Worm (Caenorhabditis elegans): ENCODE results near the gene clec-232.

The clec-232 gene

DNA sequence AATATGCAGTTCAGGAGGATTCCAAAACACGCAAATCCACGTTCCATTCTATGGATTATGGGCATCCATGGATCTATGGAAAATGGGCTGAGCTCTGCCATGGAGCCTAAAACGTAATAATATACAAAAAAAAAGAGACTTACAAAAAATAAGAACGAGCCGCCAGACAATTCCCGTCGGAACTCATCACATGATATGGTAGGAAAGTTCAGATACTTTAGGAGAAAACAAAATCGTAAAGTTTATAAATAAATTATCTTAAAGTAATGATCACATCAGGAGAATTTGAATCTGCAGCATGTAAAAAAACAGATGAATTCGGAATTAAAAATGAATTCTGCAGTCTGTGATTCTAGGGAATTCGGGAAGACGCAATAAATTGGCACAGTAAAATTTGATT, 39.7 kb downstream of the clec-232 start, which contains the start of gene str-232:
Gene str-232, minus strand, starts transcription at position 101 of the 400 bp plus-strand sequence.
- TF ChIP-seq sea-2 (GFP tag; IDR thresholded peaks at IDR 0.05) (no peak), F23B12.7 (tag; optimal IDR thresholded peaks at IDR 0.05; ENCODE audit: insufficient read depth) (no peak), dpl-1 (GFP tag; optimal IDR thresholded peaks at IDR 0.05) (no peak)

DNA sequence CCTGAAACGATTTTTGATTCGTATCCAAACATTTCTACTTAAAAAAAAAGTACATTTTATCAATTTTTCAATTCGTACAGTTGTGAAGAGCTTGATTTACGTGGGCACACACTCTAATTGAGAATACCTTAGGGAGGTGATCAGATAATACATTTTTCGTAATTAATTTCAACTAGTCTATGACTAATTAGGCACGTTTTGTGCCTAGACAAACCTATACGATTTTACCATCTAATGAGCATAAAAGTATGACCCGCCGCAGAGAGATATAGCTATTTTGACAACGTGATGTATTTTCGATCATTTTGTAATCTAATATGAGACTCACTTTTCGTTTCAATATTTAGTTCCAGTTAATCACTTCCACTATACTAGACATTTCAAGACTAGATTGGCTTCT, 41.0 kb downstream of the clec-232 start:
- no peak for TF ChIP-seq madf-10 (tag; optimal IDR thresholded peaks at IDR 0.05)
- no peak for TF ChIP-seq ztf-26 (tag; optimal IDR thresholded peaks at IDR 0.05)
- TF ChIP-seq lin-35 (GFP tag; optimal IDR thresholded peaks at IDR 0.05), result no peak

- no peak for TF ChIP-seq hmg-20 (GFP tag; IDR thresholded peaks at IDR 0.05)
- TF ChIP-seq unc-130 (GFP tag; optimal IDR thresholded peaks at IDR 0.05), result no peak
- no peak for TF ChIP-seq snpc-3.4 (tag; optimal IDR thresholded peaks at IDR 0.05)
- no peak for TF ChIP-seq hmg-1.2 (GFP tag; IDR thresholded peaks at IDR 0.05)
Observed at ce11 chrV:16017671-16018070, 41.7 kb downstream of the clec-232 start, which contains the start of gene srx-43. Gene srx-43 (plus strand): TSS chrV:16017971.

DNA sequence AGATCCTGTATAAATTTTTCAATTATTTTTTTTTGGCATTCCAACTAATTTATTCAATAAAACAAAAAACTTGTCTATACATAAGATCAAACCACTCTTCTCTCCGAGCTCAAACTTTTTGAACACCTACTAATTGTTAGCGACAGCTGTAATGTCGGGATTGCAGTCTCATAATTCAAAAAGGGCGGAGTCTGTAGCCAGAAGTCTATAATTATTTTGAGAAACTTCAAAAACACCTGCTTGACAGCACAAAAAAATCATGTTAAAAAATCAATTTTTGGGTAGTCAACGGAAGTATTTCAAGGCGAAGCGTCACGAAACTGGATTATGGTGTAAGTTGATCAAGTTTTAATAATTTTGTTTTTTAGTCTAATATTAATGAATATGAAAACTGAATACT, 44.1 kb downstream of the clec-232 start, which contains the start of gene srx-44:
Gene srx-44, plus strand, starts transcription at position 301 of the 400 bp plus-strand sequence.
- TF ChIP-seq sptf-2 (GFP tag; optimal IDR thresholded peaks at IDR 0.05) (no peak), rcor-1 (GFP tag; IDR thresholded peaks at IDR 0.05) (no peak), egl-44 (GFP tag; IDR thresholded peaks at IDR 0.05) (no peak), nfya-2 (GFP tag; IDR thresholded peaks at IDR 0.05) (no peak), F10E7.11 (tag; optimal IDR thresholded peaks at IDR 0.05) (no peak), nhr-80 (tag; optimal IDR thresholded peaks at IDR 0.05) (no peak), B0035.1 (tag; optimal IDR thresholded peaks at IDR 0.05) (no peak), pbrm-1 (GFP tag; IDR thresholded peaks at IDR 0.05) (no peak), him-1 (tag; optimal IDR thresholded peaks at IDR 0.05) (no peak), ztf-3 (GFP tag; optimal IDR thresholded peaks at IDR 0.05) (no peak), ztf-18 (tag; optimal IDR thresholded peaks at IDR 0.05) (no peak), lin-26 (GFP tag; IDR thresholded peaks at IDR 0.05) (no peak), F22D6.2 (tag; optimal IDR thresholded peaks at IDR 0.05) (no peak), F57C9.4 (tag; optimal IDR thresholded peaks at IDR 0.05) (no peak), egrh-3 (GFP tag; IDR thresholded peaks at IDR 0.05) (no peak), ztf-6 (GFP tag; IDR thresholded peaks at IDR 0.05) (no peak)

ce11 chrV:16022600-16022999, 46.7 kb downstream of the clec-232 start:
- TF ChIP-seq lin-54 (GFP tag; optimal IDR thresholded peaks at IDR 0.05) (peak; percentile 90), F22D6.2 (tag; optimal IDR thresholded peaks at IDR 0.05) (no peak), lsl-1 (GFP tag; optimal IDR thresholded peaks at IDR 0.05) (peak; percentile 16), ceh-27 (GFP tag; optimal IDR thresholded peaks at IDR 0.05) (peak; percentile 62), dpl-1 (GFP tag; optimal IDR thresholded peaks at IDR 0.05) (peak; percentile 59), efl-1 (GFP tag; optimal IDR thresholded peaks at IDR 0.05) (peak; percentile 59), ekl-4 (GFP tag; IDR thresholded peaks at IDR 0.05) (no peak), Y53F4B.3 (GFP tag; IDR thresholded peaks at IDR 0.05) (no peak), egl-44 (GFP tag; IDR thresholded peaks at IDR 0.05) (0 out of 2 replicates have a peak, but pooled peaks have one; percentile 25), ZK185.1 (tag; optimal IDR thresholded peaks at IDR 0.05; ENCODE audit: poor library complexity, severe bottlenecking) (peak; percentile 47), dox-1 (GFP tag; IDR thresholded peaks at IDR 0.05) (0 out of 2 replicates have a peak, but pooled peaks have one; percentile 26), cebp-2 (GFP tag; IDR thresholded peaks at IDR 0.05) (no peak)

Measured in whole organism, young adult.